Worm (Caenorhabditis elegans): ENCODE measurements around the gene acbp-7.

DNA sequence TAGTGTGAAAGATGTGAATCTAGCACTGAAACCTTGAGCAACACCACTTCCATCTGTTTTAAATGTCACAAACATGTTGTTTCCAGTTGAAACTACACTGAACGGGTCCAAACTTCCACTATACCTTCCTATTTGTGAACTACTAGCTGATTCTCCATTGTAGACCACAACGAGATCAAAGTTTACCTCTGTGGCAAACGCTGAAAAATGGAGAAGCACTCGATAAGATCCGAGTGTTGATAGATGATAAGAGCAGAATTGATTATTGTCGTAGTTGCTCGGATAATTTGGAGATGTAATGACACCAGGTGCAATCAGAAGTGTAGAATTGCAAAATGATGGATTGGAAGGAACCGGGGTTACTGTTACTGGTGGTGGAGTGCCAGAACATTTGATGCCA is 44.4 kb downstream of the acbp-7 start:
- TF ChIP-seq ztf-11 (tag; optimal IDR thresholded peaks at IDR 0.05) (no peak), ama-1 (optimal IDR thresholded peaks at IDR 0.05) (no peak), zag-1 (tag; optimal IDR thresholded peaks at IDR 0.05) (no peak)

Measured in whole organism, L2 larva.